Fruit fly (Drosophila melanogaster) whole organism, embryonic: ENCODE data around the gene Tlk.

ENCODE experiments used
- CG14710 ChIP-seq: fragments of 200-800 bp; sonication (Bioruptor generic); optimal IDR thresholded peaks from 3 replicates; lab custom pipeline; 2019; ENCODE audit warnings: missing biosample characterization, mild to moderate bottlenecking, missing genetic modification characterization, moderate library complexity
- CG15011 ChIP-seq: fragments of 200-800 bp; sonication (Bioruptor generic); optimal IDR thresholded peaks from 3 replicates; lab custom pipeline; 2018; ENCODE audit warnings: missing biosample characterization, mild to moderate bottlenecking, missing genetic modification characterization
- CG16813 ChIP-seq: fragments of 200-800 bp; sonication (Bioruptor generic); IDR thresholded peaks from 3 replicates; pipeline ENCODE4 v1.3.6; 2022; ENCODE audit warnings: missing biosample characterization, missing genetic modification characterization; ENCODE audit not compliant: partially characterized antibody
- CG17186 ChIP-seq: fragments of 200-800 bp; sonication (Bioruptor generic); optimal IDR thresholded peaks from 3 replicates; lab custom pipeline; 2017; ENCODE audit warnings: missing biosample characterization, missing genetic modification reagents, missing genetic modification characterization
- CG17829 ChIP-seq: fragments of 200-800 bp; optimal IDR thresholded peaks from 2 replicates; lab custom pipeline; 2019; ENCODE audit warnings: missing biosample characterization, mild to moderate bottlenecking, missing genetic modification characterization, moderate library complexity
- CG2116 ChIP-seq: fragments of 200-800 bp; sonication (Bioruptor generic); optimal IDR thresholded peaks from 3 replicates; lab custom pipeline; 2018; ENCODE audit warnings: missing biosample characterization, mild to moderate bottlenecking, missing genetic modification characterization
- CG2120 ChIP-seq: fragments of 200-800 bp; sonication (Bioruptor generic); optimal IDR thresholded peaks from 3 replicates; lab custom pipeline; 2016; ENCODE audit warnings: missing biosample characterization, missing genetic modification characterization
- CG2129 ChIP-seq: fragments of 200-800 bp; sonication (Bioruptor generic); IDR thresholded peaks from 2 replicates; pipeline ENCODE4 v1.3.6; 2022; ENCODE audit warnings: missing biosample characterization, missing genetic modification characterization; ENCODE audit not compliant: partially characterized antibody
- CG3407 ChIP-seq: fragments of 200-800 bp; sonication (Bioruptor generic); optimal IDR thresholded peaks from 2 replicates; lab custom pipeline; 2018; ENCODE audit warnings: missing biosample characterization, mild to moderate bottlenecking, missing genetic modification characterization
- CG34224 ChIP-seq: fragments of 200-800 bp; sonication (Bioruptor generic); IDR thresholded peaks from 3 replicates; pipeline ENCODE4 v1.3.6; 2022; ENCODE audit warnings: missing biosample characterization, missing genetic modification characterization; ENCODE audit not compliant: partially characterized antibody
- CG34422 ChIP-seq: fragments of 200-800 bp; sonication (Bioruptor generic); IDR thresholded peaks from 3 replicates; pipeline ENCODE4 v1.3.6; 2022; ENCODE audit warnings: missing biosample characterization, missing genetic modification characterization
- CG3726 ChIP-seq: fragments of 200-800 bp; sonication (Bioruptor generic); IDR thresholded peaks from 3 replicates; pipeline ENCODE4, ENCODE4 v1.3.6; 2022; ENCODE audit warnings: missing biosample characterization, missing genetic modification characterization
- CG5245 ChIP-seq: fragments of 200-800 bp; sonication (Bioruptor generic); optimal IDR thresholded peaks from 3 replicates; lab custom pipeline; 2016; ENCODE audit warnings: missing biosample characterization, missing genetic modification characterization
- CG6854 ChIP-seq: fragments of 200-800 bp; sonication (Bioruptor generic); optimal IDR thresholded peaks from 3 replicates; lab custom pipeline; 2017; ENCODE audit warnings: missing biosample characterization, mild to moderate bottlenecking, missing genetic modification characterization
- CG8359 ChIP-seq: fragments of 200-800 bp; sonication (Bioruptor generic); optimal IDR thresholded peaks from 2 replicates; lab custom pipeline; 2017; ENCODE audit warnings: missing biosample characterization, mild to moderate bottlenecking, missing genetic modification characterization, borderline replicate concordance
- CG8924 ChIP-seq: fragments of 200-800 bp; optimal IDR thresholded peaks from 3 replicates; lab custom pipeline; 2019; ENCODE audit warnings: missing biosample characterization, mild to moderate bottlenecking, missing genetic modification characterization, moderate library complexity
- CG9609 ChIP-seq: fragments of 200-800 bp; sonication (Bioruptor generic); optimal IDR thresholded peaks from 3 replicates; lab custom pipeline; 2016; ENCODE audit warnings: missing biosample characterization, missing genetic modification characterization
- Camta ChIP-seq: fragments of 200-800 bp; sonication (Bioruptor generic); optimal IDR thresholded peaks from 2 replicates; lab custom pipeline; 2016; ENCODE audit warnings: missing biosample characterization, missing genetic modification characterization
- CoRest ChIP-seq: fragments of 200-800 bp; sonication (Bioruptor generic); optimal IDR thresholded peaks from 3 replicates; lab custom pipeline; 2018; ENCODE audit warnings: missing biosample characterization, mild to moderate bottlenecking, missing genetic modification characterization, moderate library complexity
- Doc3 ChIP-seq: fragments of 200-800 bp; sonication (Bioruptor generic); IDR thresholded peaks from 3 replicates; pipeline ENCODE4 v1.3.6; 2022; ENCODE audit warnings: missing biosample characterization, missing genetic modification characterization; ENCODE audit not compliant: partially characterized antibody
- Elba2 ChIP-seq: fragments of 200-800 bp; sonication (Bioruptor generic); optimal IDR thresholded peaks from 3 replicates; lab custom pipeline; 2016; ENCODE audit warnings: missing biosample characterization, missing genetic modification characterization
- Fer2 ChIP-seq: fragments of 200-800 bp; sonication (Bioruptor generic); optimal IDR thresholded peaks from 2 replicates; lab custom pipeline; 2018; ENCODE audit warnings: missing biosample characterization, mild to moderate bottlenecking, missing genetic modification characterization, moderate library complexity
- Lhr ChIP-seq: fragments of 200-800 bp; sonication (Bioruptor generic); optimal IDR thresholded peaks from 3 replicates; lab custom pipeline; 2017; ENCODE audit warnings: mild to moderate bottlenecking, missing biosample characterization, missing genetic modification reagents, missing genetic modification characterization
- Neu2 ChIP-seq: fragments of 200-800 bp; sonication (Bioruptor generic); optimal IDR thresholded peaks from 3 replicates; lab custom pipeline; 2016; ENCODE audit warnings: missing biosample characterization, missing genetic modification characterization, borderline replicate concordance
- PHDP ChIP-seq: fragments of 200-800 bp; sonication (Bioruptor generic); optimal IDR thresholded peaks from 3 replicates; lab custom pipeline; 2018; ENCODE audit warnings: missing biosample characterization, mild to moderate bottlenecking, missing genetic modification characterization, moderate library complexity
- Pdp1 ChIP-seq, 2 experiments: fragments of 200-800 bp; sonication (Bioruptor generic); optimal IDR thresholded peaks; 3 replicates each; lab custom pipeline; 2016; ENCODE audit warnings: missing biosample characterization in 2 of 2, missing genetic modification characterization in 2 of 2, mild to moderate bottlenecking in 1 of 2, moderate library complexity in 1 of 2
- Sox102F ChIP-seq: fragments of 200-800 bp; sonication (Bioruptor generic); optimal IDR thresholded peaks from 2 replicates; lab custom pipeline; 2018; ENCODE audit warnings: missing biosample characterization, mild to moderate bottlenecking, missing genetic modification characterization, moderate library complexity
- abd-A ChIP-seq: fragments of 200-800 bp; sonication (Bioruptor generic); optimal IDR thresholded peaks from 3 replicates; lab custom pipeline; 2019; ENCODE audit warnings: missing biosample characterization, mild to moderate bottlenecking, missing genetic modification characterization, moderate library complexity
- amos ChIP-seq: fragments of 200-800 bp; sonication (Bioruptor generic); IDR thresholded peaks from 2 replicates; pipeline ENCODE4 v1.3.6; 2022; ENCODE audit warnings: missing biosample characterization, missing genetic modification characterization; ENCODE audit not compliant: partially characterized antibody
- ase ChIP-seq: fragments of 200-800 bp; sonication (Bioruptor generic); IDR thresholded peaks from 3 replicates; pipeline ENCODE4 v1.3.6; 2022; ENCODE audit warnings: missing biosample characterization, missing genetic modification characterization
- ato ChIP-seq: fragments of 200-800 bp; sonication (Bioruptor generic); IDR thresholded peaks from 2 replicates; pipeline ENCODE4 v1.3.6; 2022; ENCODE audit warnings: missing biosample characterization, missing genetic modification characterization; ENCODE audit not compliant: partially characterized antibody
- az2 ChIP-seq: fragments of 200-800 bp; sonication (Bioruptor generic); optimal IDR thresholded peaks from 3 replicates; lab custom pipeline; 2016; ENCODE audit warnings: missing biosample characterization, missing genetic modification characterization
- bsh ChIP-seq, 2 experiments: fragments of 200-800 bp; sonication (Bioruptor generic); optimal IDR thresholded peaks; 2 replicates each; lab custom pipeline; 2017 to 2018; ENCODE audit warnings: mild to moderate bottlenecking in 2 of 2, missing biosample characterization in 2 of 2, missing genetic modification characterization in 2 of 2, moderate library complexity in 1 of 2
- croc ChIP-seq: fragments of 200-800 bp; sonication (Bioruptor generic); conservative IDR thresholded peaks from 3 replicates; pipeline ENCODE4 v1.3.6; 2022; ENCODE audit warnings: missing biosample characterization, missing genetic modification characterization
- danr ChIP-seq: fragments of 200-800 bp; sonication (Bioruptor generic); IDR thresholded peaks from 2 replicates; pipeline ENCODE4 v1.3.6; 2022; ENCODE audit warnings: missing biosample characterization, missing genetic modification characterization
- fd64A ChIP-seq: fragments of 200-800 bp; sonication (Bioruptor generic); optimal IDR thresholded peaks from 3 replicates; lab custom pipeline; 2018; ENCODE audit warnings: missing biosample characterization, mild to moderate bottlenecking, missing genetic modification characterization
- ftz-f1 ChIP-seq: fragments of 200-800 bp; sonication (Bioruptor generic); optimal IDR thresholded peaks from 2 replicates; lab custom pipeline; 2016; ENCODE audit warnings: missing biosample characterization, missing genetic modification characterization
- gfzf ChIP-seq: fragments of 200-800 bp; sonication (Bioruptor generic); optimal IDR thresholded peaks from 2 replicates; lab custom pipeline; 2016; ENCODE audit warnings: missing biosample characterization, mild to moderate bottlenecking, missing genetic modification characterization, moderate library complexity
- ind ChIP-seq: fragments of 200-800 bp; sonication (Bioruptor generic); optimal IDR thresholded peaks from 3 replicates; lab custom pipeline; 2016; ENCODE audit warnings: missing biosample characterization, missing genetic modification characterization
- ken ChIP-seq: fragments of 200-800 bp; sonication (Bioruptor generic); IDR thresholded peaks from 3 replicates; pipeline ENCODE4 v1.3.6; 2022; ENCODE audit warnings: missing biosample characterization, missing genetic modification characterization
- mam ChIP-seq: fragments of 200-800 bp; sonication (Bioruptor generic); optimal IDR thresholded peaks from 3 replicates; lab custom pipeline; 2016; ENCODE audit warnings: missing biosample characterization, missing genetic modification characterization
- onecut ChIP-seq: fragments of 200-800 bp; sonication (Bioruptor generic); IDR thresholded peaks from 2 replicates; pipeline ENCODE4 v1.3.6; 2022; ENCODE audit warnings: missing biosample characterization, missing genetic modification characterization
- seq ChIP-seq: fragments of 200-800 bp; sonication (Bioruptor generic); IDR thresholded peaks from 2 replicates; pipeline ENCODE4 v1.3.6; 2022; ENCODE audit warnings: missing biosample characterization, missing genetic modification characterization
- so ChIP-seq: fragments of 200-800 bp; sonication (Bioruptor generic); IDR thresholded peaks from 3 replicates; pipeline ENCODE4 v1.3.6; 2022; ENCODE audit warnings: missing biosample characterization, missing genetic modification characterization
- sqz ChIP-seq: fragments of 200-800 bp; sonication (Bioruptor generic); optimal IDR thresholded peaks from 3 replicates; lab custom pipeline; 2018; ENCODE audit warnings: missing biosample characterization, mild to moderate bottlenecking, missing genetic modification characterization
- vfl ChIP-seq: fragments of 200-800 bp; sonication (Bioruptor generic); optimal IDR thresholded peaks from 2 replicates; lab custom pipeline; 2016; ENCODE audit warnings: missing biosample characterization, missing genetic modification characterization
- vvl ChIP-seq: fragments of 200-800 bp; sonication (Bioruptor generic); IDR thresholded peaks from 2 replicates; pipeline ENCODE4 v1.3.6; 2022; ENCODE audit warnings: missing biosample characterization, missing genetic modification characterization
- zf30C ChIP-seq: fragments of 200-800 bp; sonication (Bioruptor generic); optimal IDR thresholded peaks from 3 replicates; lab custom pipeline; 2018; ENCODE audit warnings: missing biosample characterization, mild to moderate bottlenecking, missing genetic modification characterization

The Tlk gene

dm6 chrX:3719480-3720064, at the start of gene Tlk, which contains the start of gene Rala (continued):
- no peak for TF ChIP-seq Neu2 (GFP tag; lab: Kevin White, UChicago)
- peak; percentile 62; the same call in 1 of the 2 replicates for TF ChIP-seq amos (GFP tag; lab: Robert Waterston, UW)
- 0 out of 3 replicates have a peak, but pooled peaks have one; percentile 37 for TF ChIP-seq ken (GFP tag; lab: Robert Waterston, UW)
- peak in 1 of 2 experiments; percentile 9 for TF ChIP-seq bsh (GFP tag; optimal IDR thresholded peaks at IDR 0.05; lab: Kevin White, UChicago)
- TF ChIP-seq CG9609 (GFP tag; lab: Kevin White, UChicago), result no peak
- TF ChIP-seq so (GFP tag; lab: Robert Waterston, UW), result peak; percentile 29; the same call in 1 of the 3 replicates
- TF ChIP-seq CG8359, result no peak
- TF ChIP-seq ato (GFP tag; lab: Robert Waterston, UW), result peak; percentile 60
- TF ChIP-seq CG34422, result 0 out of 3 replicates have a peak, but pooled peaks have one; percentile 17
- TF ChIP-seq CG2120 (GFP tag; lab: Kevin White, UChicago), result peak; percentile 27
- peak; percentile 55 for TF ChIP-seq CG16813
- TF ChIP-seq ind (GFP tag; lab: Kevin White, UChicago), result no peak
- TF ChIP-seq vfl (GFP tag; lab: Kevin White, UChicago), result peak; percentile 12
- TF ChIP-seq vvl (GFP tag; lab: Robert Waterston, UW), result peak; percentile 78
- no peak for TF ChIP-seq Camta (GFP tag; lab: Kevin White, UChicago)
- TF ChIP-seq croc (GFP tag; lab: Robert Waterston, UW), result no peak
- no peak for TF ChIP-seq fd64A (GFP tag; lab: Kevin White, UChicago)
- TF ChIP-seq gfzf (GFP tag; lab: Kevin White, UChicago), result peak; percentile 100
- TF ChIP-seq CG15011 (GFP tag; lab: Kevin White, UChicago), result no peak
- TF ChIP-seq CG14710 (tag; lab: Kevin White, UChicago), result peak; percentile 67
- TF ChIP-seq danr, result no peak
- peak; percentile 30 for TF ChIP-seq PHDP (tag; lab: Kevin White, UChicago)
- peak in 1 of 2 experiments; percentile 64 for TF ChIP-seq Pdp1 (GFP tag; optimal IDR thresholded peaks at IDR 0.05; lab: Kevin White, UChicago)
- TF ChIP-seq Lhr (GFP tag; lab: Kevin White, UChicago), result peak; percentile 99
- peak; percentile 46 for TF ChIP-seq CG17829 (tag; lab: Kevin White, UChicago)
- TF ChIP-seq az2, result no peak
- TF ChIP-seq CG34224 (GFP tag; lab: Robert Waterston, UW), result peak; percentile 51; the same call in 2 of the 3 replicates
- no peak for TF ChIP-seq CG3407 (GFP tag; lab: Kevin White, UChicago)
- TF ChIP-seq CG17186 (GFP tag; lab: Kevin White, UChicago), result peak; percentile 100
- TF ChIP-seq onecut (GFP tag; lab: Robert Waterston, UW), result no peak

dm6 chrX:3671469-3672094, 48.2 kb upstream of the Tlk start, which contains the start of the genes Parg and Mnt:
Gene Parg, minus strand, starts transcription at chrX:3671502.
Gene Mnt, plus strand, starts transcription at chrX:3671801.
- TF ChIP-seq mam, result peak; percentile 9
- peak; percentile 80 for TF ChIP-seq gfzf (GFP tag; lab: Kevin White, UChicago)
- TF ChIP-seq Fer2 (tag; lab: Kevin White, UChicago), result no peak
- no peak for TF ChIP-seq Elba2 (GFP tag; lab: Kevin White, UChicago)
- TF ChIP-seq CG2129 (GFP tag; lab: Robert Waterston, UW), result peak; percentile 34; the same call in 1 of the 2 replicates
- TF ChIP-seq CG6854 (GFP tag; lab: Kevin White, UChicago), result peak; percentile 2
- no peak for TF ChIP-seq seq
- no peak for TF ChIP-seq abd-A
- TF ChIP-seq CoRest (tag; lab: Kevin White, UChicago), result peak; percentile 32
- TF ChIP-seq zf30C (GFP tag; lab: Kevin White, UChicago), result peak; percentile 25
- TF ChIP-seq CG5245 (GFP tag; lab: Kevin White, UChicago), result no peak
- TF ChIP-seq sqz, result peak; percentile 27
- no peak for TF ChIP-seq Sox102F (GFP tag; lab: Kevin White, UChicago)
- TF ChIP-seq Doc3 (GFP tag; lab: Robert Waterston, UW), result peak; percentile 42; the same call in 2 of the 3 replicates
- TF ChIP-seq ftz-f1 (GFP tag; lab: Kevin White, UChicago), result peak; percentile 29
- TF ChIP-seq ase, result no peak
- TF ChIP-seq CG3726 (GFP tag; lab: Robert Waterston, UW), result no peak
- TF ChIP-seq CG2116 (GFP tag; lab: Kevin White, UChicago), result peak; percentile 27
- TF ChIP-seq CG8924 (tag; lab: Kevin White, UChicago), result peak; percentile 32
